Worm (Caenorhabditis elegans) whole organism, L4 larva: ENCODE data around the gene F19C7.8.

ENCODE experiments used
- F26F4.8 ChIP-seq: fragments of 200-800 bp; sonication (Bioruptor generic); conservative IDR thresholded peaks from 2 replicates; pipeline ENCODE4 v1.3.6; 2022; ENCODE audit warnings: missing genetic modification characterization, missing compliant biosample characterization
- F49E8.2 ChIP-seq: sonication (generic microtip); optimal IDR thresholded peaks from 2 replicates; lab custom pipeline; 2016; ENCODE audit warnings: missing compliant biosample characterization, mild to moderate bottlenecking, missing genetic modification characterization, borderline replicate concordance
- R02D3.7 ChIP-seq: fragments of 150-350 bp; sonication (generic microtip); optimal IDR thresholded peaks from 3 replicates; lab custom pipeline; 2014; ENCODE audit warnings: missing biosample characterization, missing genetic modification characterization
- Y105C5A.15 ChIP-seq: fragments of 200-800 bp; sonication (Bioruptor generic); IDR thresholded peaks from 2 replicates; pipeline ENCODE4 v1.3.6; 2022; ENCODE audit warnings: missing genetic modification characterization, missing compliant biosample characterization
- Y48G9A.11 ChIP-seq: fragments of 200-800 bp; sonication (Bioruptor generic); IDR thresholded peaks from 2 replicates; pipeline ENCODE4 v1.3.6; 2022; ENCODE audit warnings: missing genetic modification reagents, missing genetic modification characterization, missing compliant biosample characterization
- Y5F2A.4 ChIP-seq: fragments of 200-800 bp; sonication (Bioruptor generic); optimal IDR thresholded peaks from 2 replicates; lab custom pipeline; 2018; ENCODE audit warnings: mild to moderate bottlenecking, missing genetic modification characterization, missing compliant biosample characterization
- ZK546.5 ChIP-seq, 2 experiments: sonication (generic microtip); optimal IDR thresholded peaks; 2 replicates each; lab custom pipeline; 2017; ENCODE audit warnings: missing biosample characterization in 2 of 2, missing genetic modification characterization in 2 of 2
- attf-4 ChIP-seq: sonication (generic microtip); optimal IDR thresholded peaks from 3 replicates; lab custom pipeline; 2017; ENCODE audit warnings: missing biosample characterization, missing genetic modification characterization
- ceh-20 ChIP-seq: fragments of 200-800 bp; sonication (Bioruptor generic); IDR thresholded peaks from 2 replicates; pipeline ENCODE4 v1.3.6; 2022; ENCODE audit warnings: missing genetic modification reagents, missing genetic modification characterization, missing compliant biosample characterization
- ceh-32 ChIP-seq: sonication (generic microtip); optimal IDR thresholded peaks from 2 replicates; lab custom pipeline; 2016; ENCODE audit warnings: mild to moderate bottlenecking, missing genetic modification characterization, missing compliant biosample characterization; ENCODE audit not compliant: poor library complexity
- daf-16 ChIP-seq, 3 experiments: sonication (generic microtip); optimal IDR thresholded peaks; 2 replicates each; lab custom pipeline; 2016 to 2017; ENCODE audit warnings: missing genetic modification characterization in 3 of 3, missing genetic modification reagents in 3 of 3, mild to moderate bottlenecking in 2 of 3, missing compliant biosample characterization in 2 of 3, missing biosample characterization in 1 of 3, moderate library complexity in 1 of 3
- dmd-6 ChIP-seq: fragments of 200-800 bp; sonication (Bioruptor generic); IDR thresholded peaks from 2 replicates; pipeline ENCODE4 v1.3.6; 2022; ENCODE audit warnings: missing genetic modification reagents, missing genetic modification characterization, missing compliant biosample characterization
- dmd-8 ChIP-seq: fragments of 200-800 bp; sonication (Bioruptor generic); IDR thresholded peaks from 2 replicates; pipeline ENCODE4 v1.3.6; 2022; ENCODE audit warnings: missing genetic modification characterization, missing compliant biosample characterization
- egl-27 ChIP-seq: sonication (generic microtip); optimal IDR thresholded peaks from 3 replicates; lab custom pipeline; 2017; ENCODE audit warnings: missing biosample characterization, missing genetic modification reagents, missing genetic modification characterization
- hlh-11 ChIP-seq: fragments of 200-800 bp; sonication (Bioruptor generic); optimal IDR thresholded peaks from 2 replicates; lab custom pipeline; 2018; ENCODE audit warnings: mild to moderate bottlenecking, missing genetic modification characterization, missing compliant biosample characterization
- hmg-1.1 ChIP-seq: fragments of 200-800 bp; sonication (Bioruptor generic); IDR thresholded peaks from 2 replicates; pipeline ENCODE4 v1.3.6; 2022; ENCODE audit warnings: missing genetic modification reagents, missing genetic modification characterization, missing compliant biosample characterization
- lim-7 ChIP-seq: fragments of 200-800 bp; sonication (Bioruptor generic); IDR thresholded peaks from 2 replicates; pipeline ENCODE4 v1.3.6; 2022; ENCODE audit warnings: missing genetic modification characterization, missing compliant biosample characterization
- lin-13 ChIP-seq: fragments of 150-350 bp; optimal IDR thresholded peaks from 2 replicates; lab custom pipeline; 2014; ENCODE audit warnings: missing biosample characterization, missing genetic modification reagents, missing genetic modification characterization
- lin-15B ChIP-seq: fragments of 150-350 bp; sonication (generic microtip); optimal IDR thresholded peaks from 3 replicates; lab custom pipeline; 2014; ENCODE audit warnings: missing biosample characterization, missing genetic modification characterization
- lin-38 ChIP-seq: fragments of 200-800 bp; sonication (Bioruptor generic); IDR thresholded peaks from 2 replicates; pipeline ENCODE4 v1.3.6; 2022; ENCODE audit warnings: missing genetic modification reagents, missing genetic modification characterization, missing compliant biosample characterization
- lir-3 ChIP-seq: sonication (generic microtip); optimal IDR thresholded peaks from 2 replicates; lab custom pipeline; 2016; ENCODE audit warnings: mild to moderate bottlenecking, missing genetic modification characterization, missing compliant biosample characterization
- lsy-2 ChIP-seq, 2 experiments: fragments of 150-350 bp in 1 of 2; sonication (generic microtip) in 1 of 2; optimal IDR thresholded peaks; 2 replicates each; lab custom pipeline; 2014 to 2017; ENCODE audit warnings: missing biosample characterization in 2 of 2, missing genetic modification characterization in 2 of 2
- madf-9 ChIP-seq: fragments of 200-800 bp; sonication (Bioruptor generic); conservative IDR thresholded peaks from 2 replicates; pipeline ENCODE4 v1.3.6; 2022; ENCODE audit warnings: missing genetic modification reagents, missing genetic modification characterization, missing compliant biosample characterization
- mdt-29 ChIP-seq: fragments of 200-800 bp; sonication (Bioruptor generic); IDR thresholded peaks from 2 replicates; pipeline ENCODE4 v1.3.6; 2022; ENCODE audit warnings: missing genetic modification reagents, missing genetic modification characterization, missing compliant biosample characterization
- mes-2 ChIP-seq: sonication (generic microtip); optimal IDR thresholded peaks from 2 replicates; lab custom pipeline; 2016; ENCODE audit warnings: missing genotype, mild to moderate bottlenecking, missing genetic modification characterization, missing compliant biosample characterization; ENCODE audit not compliant: poor library complexity, severe bottlenecking
- mxl-2 ChIP-seq: fragments of 200-800 bp; sonication (Bioruptor generic); conservative IDR thresholded peaks from 2 replicates; pipeline ENCODE4 v1.3.6; 2022; ENCODE audit warnings: missing genetic modification reagents, missing genetic modification characterization, missing compliant biosample characterization
- nhr-25 ChIP-seq: sonication (generic microtip); optimal IDR thresholded peaks from 2 replicates; lab custom pipeline; 2017; ENCODE audit warnings: missing genetic modification characterization, mild to moderate bottlenecking, missing compliant biosample characterization, antibody characterized with exemption, moderate library complexity, borderline replicate concordance; ENCODE audit not compliant: insufficient read depth
- nhr-41 ChIP-seq: fragments of 200-800 bp; sonication (Bioruptor generic); IDR thresholded peaks from 2 replicates; pipeline ENCODE4 v1.3.6; 2022; ENCODE audit warnings: missing genetic modification reagents, missing genetic modification characterization, missing compliant biosample characterization
- php-3 ChIP-seq: fragments of 200-800 bp; sonication (Bioruptor generic); IDR thresholded peaks from 2 replicates; pipeline ENCODE4 v1.3.6; 2022; ENCODE audit warnings: missing genetic modification reagents, missing genetic modification characterization, missing compliant biosample characterization
- pqm-1 ChIP-seq: sonication (generic microtip); optimal IDR thresholded peaks from 2 replicates; lab custom pipeline; 2017; ENCODE audit warnings: missing biosample characterization, missing genetic modification characterization
- saeg-2 ChIP-seq: fragments of 200-800 bp; sonication (Bioruptor generic); IDR thresholded peaks from 2 replicates; pipeline ENCODE4 v1.3.6; 2022; ENCODE audit warnings: missing genetic modification reagents, missing genetic modification characterization, missing compliant biosample characterization
- sdz-12 ChIP-seq: fragments of 200-800 bp; sonication (Bioruptor generic); optimal IDR thresholded peaks from 2 replicates; lab custom pipeline; 2018; ENCODE audit warnings: mild to moderate bottlenecking, missing genetic modification characterization, missing compliant biosample characterization
- snpc-1.2 ChIP-seq: fragments of 200-800 bp; sonication (Bioruptor generic); IDR thresholded peaks from 2 replicates; pipeline ENCODE4 v1.3.6; 2022; ENCODE audit warnings: missing genetic modification reagents, missing genetic modification characterization, missing compliant biosample characterization
- snpc-4 ChIP-seq: fragments of 150-350 bp; optimal IDR thresholded peaks from 2 replicates; lab custom pipeline; 2014; ENCODE audit warnings: missing biosample characterization, missing genetic modification characterization
- spr-3 ChIP-seq: fragments of 200-800 bp; sonication (Bioruptor generic); optimal IDR thresholded peaks from 2 replicates; lab custom pipeline; 2018; ENCODE audit warnings: mild to moderate bottlenecking, missing genetic modification characterization, missing compliant biosample characterization
- tag-97 ChIP-seq: fragments of 200-800 bp; sonication (Bioruptor generic); IDR thresholded peaks from 2 replicates; pipeline ENCODE4 v1.3.6; 2022; ENCODE audit warnings: missing genetic modification characterization, missing compliant biosample characterization
- unc-130 ChIP-seq: sonication (generic microtip); optimal IDR thresholded peaks from 2 replicates; lab custom pipeline; 2016; ENCODE audit warnings: missing genetic modification reagents, missing genetic modification characterization, missing compliant biosample characterization
- unc-39 ChIP-seq: sonication (generic microtip); optimal IDR thresholded peaks from 2 replicates; lab custom pipeline; 2017; ENCODE audit warnings: missing biosample characterization, missing genetic modification characterization
- vab-7 ChIP-seq: fragments of 200-800 bp; sonication (Bioruptor generic); IDR thresholded peaks from 2 replicates; pipeline ENCODE4 v1.3.6; 2022; ENCODE audit warnings: missing genetic modification reagents, missing genetic modification characterization, missing compliant biosample characterization
- zag-1 ChIP-seq: fragments of 150-350 bp; optimal IDR thresholded peaks from 2 replicates; lab custom pipeline; 2014; ENCODE audit warnings: missing biosample characterization, missing genetic modification characterization
- zfp-3 ChIP-seq: fragments of 200-800 bp; sonication (Bioruptor generic); conservative IDR thresholded peaks from 2 replicates; pipeline ENCODE4 v1.3.6; 2022; ENCODE audit warnings: missing genetic modification reagents, missing genetic modification characterization, missing compliant biosample characterization
- ztf-7 ChIP-seq: fragments of 150-350 bp; optimal IDR thresholded peaks from 2 replicates; lab custom pipeline; 2014; ENCODE audit warnings: missing biosample characterization, missing genetic modification characterization

The F19C7.8 gene

ce11 chrIV:4655979-4656378, 18.1 kb upstream of the F19C7.8 start (continued):
- TF ChIP-seq daf-16 (GFP tag; optimal IDR thresholded peaks at IDR 0.05; lab: Kevin White, UChicago) = no peak
- TF ChIP-seq daf-16 (tag; optimal IDR thresholded peaks at IDR 0.05; lab: Kevin White, UChicago) = no peak
- no peak for TF ChIP-seq dmd-8
- 0 out of 2 replicates have a peak, but pooled peaks have one; percentile 45 for TF ChIP-seq F26F4.8 (GFP tag; lab: Robert Waterston, UW)
- no peak for TF ChIP-seq php-3 (GFP tag; lab: Robert Waterston, UW)
- no peak for TF ChIP-seq nhr-41 (GFP tag; lab: Robert Waterston, UW)
- TF ChIP-seq madf-9 = no peak
- TF ChIP-seq attf-4 = no peak
- 0 out of 2 replicates have a peak, but pooled peaks have one; percentile 38 for TF ChIP-seq lim-7
- no peak for TF ChIP-seq lir-3
- TF ChIP-seq vab-7 (GFP tag; lab: Robert Waterston, UW) = no peak; the same call in 1 of the 2 replicates
- TF ChIP-seq lin-15B (tag; lab: Kevin White, UChicago) = no peak
- no peak for TF ChIP-seq unc-130 (GFP tag; lab: Kevin White, UChicago)
- no peak for TF ChIP-seq nhr-25 (tag; lab: Kevin White, UChicago)
- no peak for TF ChIP-seq sdz-12
- TF ChIP-seq egl-27 (tag; lab: Kevin White, UChicago) = no peak
- no peak for TF ChIP-seq lsy-2 (tag; optimal IDR thresholded peaks at IDR 0.05; lab: Kevin White, UChicago)

- TF ChIP-seq madf-9 (no peak), Y48G9A.11 (no peak), spr-3 (GFP tag; lab: Kevin White, UChicago) (no peak), hmg-1.1 (GFP tag; lab: Robert Waterston, UW) (no peak), mes-2 (tag; lab: Kevin White, UChicago) (peak; percentile 41), zfp-3 (GFP tag; lab: Robert Waterston, UW) (no peak), ceh-32 (tag; lab: Kevin White, UChicago) (no peak), unc-39 (tag; lab: Kevin White, UChicago) (no peak), snpc-1.2 (GFP tag; lab: Robert Waterston, UW) (peak; percentile 80), dmd-6 (GFP tag; lab: Robert Waterston, UW) (no peak), hlh-11 (no peak), pqm-1 (tag; lab: Kevin White, UChicago) (no peak), Y5F2A.4 (GFP tag; lab: Kevin White, UChicago) (no peak), saeg-2 (GFP tag; lab: Robert Waterston, UW) (no peak), tag-97 (GFP tag; lab: Robert Waterston, UW) (no peak), lin-38 (GFP tag; lab: Robert Waterston, UW) (peak; percentile 46; the same call in 1 of the 2 replicates), F49E8.2 (peak; percentile 75), Y105C5A.15 (GFP tag; lab: Robert Waterston, UW) (no peak)
Observed at ce11 chrIV:4653708-4654107, 15.8 kb upstream of the F19C7.8 start.

- TF ChIP-seq lin-13 (GFP tag; lab: Kevin White, UChicago) (no peak), ztf-7 (no peak), mxl-2 (GFP tag; lab: Robert Waterston, UW) (no peak), ZK546.5 (tag; optimal IDR thresholded peaks at IDR 0.05; lab: Kevin White, UChicago) (no peak), Y5F2A.4 (GFP tag; lab: Kevin White, UChicago) (no peak), tag-97 (GFP tag; lab: Robert Waterston, UW) (no peak), nhr-25 (tag; lab: Kevin White, UChicago) (no peak), hlh-11 (no peak), egl-27 (tag; lab: Kevin White, UChicago) (no peak), R02D3.7 (tag; lab: Kevin White, UChicago) (no peak), F26F4.8 (GFP tag; lab: Robert Waterston, UW) (no peak), F49E8.2 (no peak), ceh-20 (GFP tag; lab: Robert Waterston, UW) (no peak), Y105C5A.15 (GFP tag; lab: Robert Waterston, UW) (no peak), snpc-1.2 (GFP tag; lab: Robert Waterston, UW) (no peak), snpc-4 (tag; lab: Kevin White, UChicago) (no peak), daf-16 (GFP tag; optimal IDR thresholded peaks at IDR 0.05; lab: Kevin White, UChicago) (no peak), daf-16 (tag; optimal IDR thresholded peaks at IDR 0.05; lab: Kevin White, UChicago) (no peak), mdt-29 (GFP tag; lab: Robert Waterston, UW) (no peak), spr-3 (GFP tag; lab: Kevin White, UChicago) (no peak), zag-1 (tag; lab: Kevin White, UChicago) (no peak)
Observed at ce11 chrIV:4652962-4653361, 15.1 kb upstream of the F19C7.8 start, which contains the start of gene psr-1. TSS of gene psr-1 (plus strand) at chrIV:4653262.
